Worm (Caenorhabditis elegans) whole organism, L4 larva: ENCODE measurements around the gene T04C9.3.

Experiments
- Y105C5A.15 ChIP-seq: fragments of 200-800 bp; sonication (Bioruptor generic); IDR thresholded peaks from 2 replicates; pipeline ENCODE4 v1.3.6; 2022; ENCODE audit warnings: missing genetic modification characterization, missing compliant biosample characterization
- ZK546.5 ChIP-seq, 2 experiments: sonication (generic microtip); optimal IDR thresholded peaks; 2 replicates each; lab custom pipeline; 2017; ENCODE audit warnings: missing biosample characterization in 2 of 2, missing genetic modification characterization in 2 of 2
- aha-1 ChIP-seq: fragments of 150-350 bp; peaks from one replicate; lab custom pipeline; 2014; ENCODE audit warnings: missing biosample characterization, missing genetic modification characterization
- ceh-82 ChIP-seq: sonication (generic microtip); optimal IDR thresholded peaks from 2 replicates; lab custom pipeline; 2017; ENCODE audit warnings: missing biosample characterization, missing genetic modification characterization
- dpl-1 ChIP-seq: fragments of 150-350 bp; optimal IDR thresholded peaks from 2 replicates; lab custom pipeline; 2014; ENCODE audit warnings: missing biosample characterization, missing genetic modification reagents, missing genetic modification characterization
- dve-1 ChIP-seq: sonication (generic microtip); optimal IDR thresholded peaks from 2 replicates; lab custom pipeline; 2017; ENCODE audit warnings: antibody characterized with exemption, mild to moderate bottlenecking, missing genetic modification characterization, missing compliant biosample characterization; ENCODE audit not compliant: insufficient read depth
- egl-27 ChIP-seq: sonication (generic microtip); optimal IDR thresholded peaks from 3 replicates; lab custom pipeline; 2017; ENCODE audit warnings: missing biosample characterization, missing genetic modification reagents, missing genetic modification characterization
- lin-13 ChIP-seq: fragments of 150-350 bp; optimal IDR thresholded peaks from 2 replicates; lab custom pipeline; 2014; ENCODE audit warnings: missing biosample characterization, missing genetic modification reagents, missing genetic modification characterization
- nhr-11 ChIP-seq: fragments of 150-350 bp; optimal IDR thresholded peaks from 2 replicates; lab custom pipeline; 2014; ENCODE audit warnings: missing biosample characterization, missing genetic modification characterization
- nhr-237 ChIP-seq: sonication (generic microtip); optimal IDR thresholded peaks from 2 replicates; lab custom pipeline; 2017; ENCODE audit warnings: missing biosample characterization, missing genetic modification characterization
- spr-1 ChIP-seq: sonication (generic microtip); optimal IDR thresholded peaks from 2 replicates; lab custom pipeline; 2016; ENCODE audit warnings: mild to moderate bottlenecking, missing genetic modification characterization, missing compliant biosample characterization
- unc-62 ChIP-seq, 3 experiments: fragments of 150-350 bp in 1 of 3; sonication (generic microtip); optimal IDR thresholded peaks in 2 of 3; peaks in 1 of 3; 1 replicate in 1 of 3; 2 replicates in 2 of 3; lab custom pipeline; 2014 to 2017; ENCODE audit warnings: missing biosample characterization in 3 of 3, missing genetic modification characterization in 3 of 3, missing genetic modification reagents in 3 of 3, missing genotype in 1 of 3
- ztf-11 ChIP-seq: fragments of 150-350 bp; optimal IDR thresholded peaks from 2 replicates; lab custom pipeline; 2014; ENCODE audit warnings: missing biosample characterization, missing genetic modification characterization

ce11 chrIII:5967640-5968039 lies 17.8 kb upstream of the T04C9.3 start:
- TF ChIP-seq ztf-11 (tag; lab: Kevin White, UChicago): no peak
- TF ChIP-seq egl-27 (tag; lab: Kevin White, UChicago): no peak
- no peak for TF ChIP-seq aha-1 (tag; lab: Kevin White, UChicago)
- no peak for TF ChIP-seq nhr-11
- TF ChIP-seq dpl-1 (GFP tag; lab: Kevin White, UChicago): no peak
- no peak for TF ChIP-seq unc-62 (GFP tag; optimal IDR thresholded peaks at IDR 0.05 in 1 of 2; lab: Kevin White, UChicago)
- no peak for TF ChIP-seq unc-62 (tag; optimal IDR thresholded peaks at IDR 0.05; lab: Kevin White, UChicago)
- TF ChIP-seq dve-1 (tag; lab: Kevin White, UChicago): no peak
- TF ChIP-seq ceh-82: no peak
- TF ChIP-seq spr-1 (tag; lab: Kevin White, UChicago): no peak
- no peak for TF ChIP-seq ZK546.5 (tag; optimal IDR thresholded peaks at IDR 0.05; lab: Kevin White, UChicago)
- no peak for TF ChIP-seq Y105C5A.15 (GFP tag; lab: Robert Waterston, UW)
- TF ChIP-seq lin-13 (GFP tag; lab: Kevin White, UChicago): no peak
- no peak for TF ChIP-seq nhr-237
